Fruit fly (Drosophila melanogaster) whole organism, embryonic: Measurements from ENCODE around the gene CG5021.

Experiments
- BEAF-32 ChIP-seq: fragments of 200-800 bp; sonication (Bioruptor generic); optimal IDR thresholded peaks from 3 replicates; lab custom pipeline; 2017; ENCODE audit warnings: missing biosample characterization, missing genetic modification characterization, mild to moderate bottlenecking, moderate library complexity, missing genetic modification reagents
- Bgb ChIP-seq: fragments of 200-800 bp; sonication (Bioruptor generic); IDR thresholded peaks from 2 replicates; pipeline ENCODE4 v1.3.6; 2022; ENCODE audit warnings: missing biosample characterization, missing genetic modification characterization; ENCODE audit not compliant: partially characterized antibody
- CG11456 ChIP-seq: fragments of 200-800 bp; sonication (Bioruptor generic); IDR thresholded peaks from 3 replicates; pipeline ENCODE4 v1.3.6; 2022; ENCODE audit warnings: missing biosample characterization, missing genetic modification characterization
- CG11723 ChIP-seq: fragments of 200-800 bp; sonication (Bioruptor generic); optimal IDR thresholded peaks from 2 replicates; lab custom pipeline; 2017; ENCODE audit warnings: missing biosample characterization, mild to moderate bottlenecking, missing genetic modification characterization
- CG12071 ChIP-seq: fragments of 200-800 bp; sonication (Bioruptor generic); optimal IDR thresholded peaks from 3 replicates; lab custom pipeline; 2018; ENCODE audit warnings: missing biosample characterization, mild to moderate bottlenecking, missing genetic modification characterization
- CG13287 ChIP-seq: fragments of 200-800 bp; sonication (Bioruptor generic); IDR thresholded peaks from 2 replicates; pipeline ENCODE4 v1.3.6; 2022; ENCODE audit warnings: missing biosample characterization, missing genetic modification characterization; ENCODE audit not compliant: partially characterized antibody
- CG14050 ChIP-seq: fragments of 200-800 bp; sonication (Bioruptor generic); IDR thresholded peaks from 3 replicates; pipeline ENCODE4 v1.3.6; 2022; ENCODE audit warnings: missing biosample characterization, missing genetic modification characterization
- CG14710 ChIP-seq: fragments of 200-800 bp; sonication (Bioruptor generic); optimal IDR thresholded peaks from 3 replicates; lab custom pipeline; 2019; ENCODE audit warnings: missing biosample characterization, mild to moderate bottlenecking, missing genetic modification characterization, moderate library complexity
- CG17802 ChIP-seq: fragments of 200-800 bp; sonication (Bioruptor generic); optimal IDR thresholded peaks from 2 replicates; lab custom pipeline; 2018; ENCODE audit warnings: missing biosample characterization, mild to moderate bottlenecking, missing genetic modification characterization, moderate library complexity
- CG32772 ChIP-seq: fragments of 200-800 bp; sonication (Bioruptor generic); IDR thresholded peaks from 2 replicates; pipeline ENCODE4 v1.3.6; 2022; ENCODE audit warnings: missing biosample characterization, missing genetic modification characterization
- CG4424 ChIP-seq: fragments of 200-800 bp; sonication (Bioruptor generic); optimal IDR thresholded peaks from 3 replicates; lab custom pipeline; 2016; ENCODE audit warnings: missing biosample characterization, missing genetic modification characterization
- CG4617 ChIP-seq: fragments of 200-800 bp; sonication (Bioruptor generic); optimal IDR thresholded peaks from 3 replicates; lab custom pipeline; 2016; ENCODE audit warnings: missing biosample characterization, missing genetic modification characterization, borderline replicate concordance
- CG6654 ChIP-seq: fragments of 200-800 bp; sonication (Bioruptor generic); optimal IDR thresholded peaks from 2 replicates; lab custom pipeline; 2017; ENCODE audit warnings: missing biosample characterization, mild to moderate bottlenecking, missing genetic modification characterization
- CG6765 ChIP-seq: fragments of 200-800 bp; sonication (Bioruptor generic); optimal IDR thresholded peaks from 3 replicates; lab custom pipeline; 2017; ENCODE audit warnings: missing biosample characterization, mild to moderate bottlenecking, missing genetic modification characterization
- CG6791 ChIP-seq: fragments of 200-800 bp; sonication (Bioruptor generic); IDR thresholded peaks from 3 replicates; pipeline ENCODE4 v1.3.6; 2022; ENCODE audit warnings: missing biosample characterization, missing genetic modification characterization; ENCODE audit not compliant: partially characterized antibody
- CG8388 ChIP-seq: fragments of 200-800 bp; sonication (Bioruptor generic); optimal IDR thresholded peaks from 2 replicates; lab custom pipeline; 2019; ENCODE audit warnings: missing biosample characterization, mild to moderate bottlenecking, missing genetic modification characterization, moderate library complexity
- Camta ChIP-seq: fragments of 200-800 bp; sonication (Bioruptor generic); optimal IDR thresholded peaks from 2 replicates; lab custom pipeline; 2016; ENCODE audit warnings: missing biosample characterization, missing genetic modification characterization
- E2f2 ChIP-seq: fragments of 200-800 bp; sonication (Bioruptor generic); IDR thresholded peaks from 2 replicates; pipeline ENCODE4 v1.3.6; 2022; ENCODE audit warnings: missing biosample characterization, missing genetic modification characterization
- Elba2 ChIP-seq: fragments of 200-800 bp; sonication (Bioruptor generic); optimal IDR thresholded peaks from 3 replicates; lab custom pipeline; 2016; ENCODE audit warnings: missing biosample characterization, missing genetic modification characterization
- Hr51 ChIP-seq, 2 experiments: fragments of 200-800 bp; sonication (Bioruptor generic); optimal IDR thresholded peaks; 2 replicates in 1 of 2; 3 replicates in 1 of 2; lab custom pipeline; 2016 to 2018; ENCODE audit warnings: missing biosample characterization in 2 of 2, missing genetic modification characterization in 2 of 2, mild to moderate bottlenecking in 1 of 2, moderate library complexity in 1 of 2
- Myb ChIP-seq: fragments of 200-800 bp; sonication (Bioruptor generic); optimal IDR thresholded peaks from 2 replicates; lab custom pipeline; 2016; ENCODE audit warnings: missing biosample characterization, missing genetic modification characterization
- Ravus ChIP-seq: fragments of 200-800 bp; sonication (Bioruptor generic); IDR thresholded peaks from 2 replicates; pipeline ENCODE4 v1.3.6; 2022; ENCODE audit warnings: missing biosample characterization, missing genetic modification characterization
- Side ChIP-seq: fragments of 200-800 bp; sonication (Bioruptor generic); optimal IDR thresholded peaks from 2 replicates; lab custom pipeline; 2016; ENCODE audit warnings: missing biosample characterization, missing genetic modification characterization
- Six4 ChIP-seq: fragments of 200-800 bp; sonication (Bioruptor generic); optimal IDR thresholded peaks from 2 replicates; lab custom pipeline; 2016; ENCODE audit warnings: missing biosample characterization, missing genetic modification characterization
- ac ChIP-seq: fragments of 200-800 bp; sonication (Bioruptor generic); optimal IDR thresholded peaks from 3 replicates; lab custom pipeline; 2017; ENCODE audit warnings: missing biosample characterization, mild to moderate bottlenecking, missing genetic modification characterization
- ase ChIP-seq: fragments of 200-800 bp; sonication (Bioruptor generic); IDR thresholded peaks from 3 replicates; pipeline ENCODE4 v1.3.6; 2022; ENCODE audit warnings: missing biosample characterization, missing genetic modification characterization
- cas ChIP-seq: fragments of 200-800 bp; sonication (Bioruptor generic); IDR thresholded peaks from 2 replicates; pipeline ENCODE4 v1.3.6; 2022; ENCODE audit warnings: missing biosample characterization, missing genetic modification characterization
- chif ChIP-seq, 2 experiments: fragments of 200-800 bp; sonication (Bioruptor generic); optimal IDR thresholded peaks; 3 replicates each; lab custom pipeline; 2016; ENCODE audit warnings: missing biosample characterization in 2 of 2, missing genetic modification characterization in 2 of 2
- ems ChIP-seq: fragments of 200-800 bp; sonication (Bioruptor generic); optimal IDR thresholded peaks from 3 replicates; lab custom pipeline; 2016; ENCODE audit warnings: missing biosample characterization, missing genetic modification characterization
- fd102C ChIP-seq: fragments of 200-800 bp; sonication (Bioruptor generic); optimal IDR thresholded peaks from 2 replicates; lab custom pipeline; 2018; ENCODE audit warnings: missing biosample characterization, mild to moderate bottlenecking, missing genetic modification characterization, moderate library complexity
- gfzf ChIP-seq: fragments of 200-800 bp; sonication (Bioruptor generic); optimal IDR thresholded peaks from 2 replicates; lab custom pipeline; 2016; ENCODE audit warnings: missing biosample characterization, mild to moderate bottlenecking, missing genetic modification characterization, moderate library complexity
- gsb ChIP-seq: fragments of 200-800 bp; sonication (Bioruptor generic); IDR thresholded peaks from 2 replicates; pipeline ENCODE4 v1.3.6; 2022; ENCODE audit warnings: missing biosample characterization, missing genetic modification characterization
- insv ChIP-seq, 2 experiments: fragments of 200-800 bp; sonication (Bioruptor generic); optimal IDR thresholded peaks; 3 replicates each; lab custom pipeline; 2016 to 2018; ENCODE audit warnings: missing biosample characterization in 2 of 2, missing genetic modification characterization in 2 of 2
- knrl ChIP-seq: fragments of 200-800 bp; sonication (Bioruptor generic); IDR thresholded peaks from 3 replicates; pipeline ENCODE4 v1.3.6; 2022; ENCODE audit warnings: missing biosample characterization, missing genetic modification characterization; ENCODE audit not compliant: partially characterized antibody
- lbe ChIP-seq: fragments of 200-800 bp; sonication (Bioruptor generic); optimal IDR thresholded peaks from 2 replicates; lab custom pipeline; 2016; ENCODE audit warnings: missing biosample characterization, mild to moderate bottlenecking, missing genetic modification characterization
- lilli ChIP-seq: fragments of 200-800 bp; sonication (Bioruptor generic); optimal IDR thresholded peaks from 3 replicates; lab custom pipeline; 2016; ENCODE audit warnings: missing biosample characterization, missing genetic modification characterization
- luna ChIP-seq: fragments of 200-800 bp; sonication (Bioruptor generic); optimal IDR thresholded peaks from 2 replicates; lab custom pipeline; 2016; ENCODE audit warnings: missing biosample characterization, missing genetic modification characterization
- mld ChIP-seq: fragments of 200-800 bp; sonication (Bioruptor generic); IDR thresholded peaks from 3 replicates; pipeline ENCODE4 v1.3.6; 2022; ENCODE audit warnings: missing biosample characterization, missing genetic modification characterization; ENCODE audit not compliant: partially characterized antibody
- nerfin-1 ChIP-seq: fragments of 200-800 bp; sonication (Bioruptor generic); optimal IDR thresholded peaks from 3 replicates; lab custom pipeline; 2019; ENCODE audit warnings: missing biosample characterization, mild to moderate bottlenecking, missing genetic modification characterization, moderate library complexity
- pnt ChIP-seq: fragments of 200-800 bp; sonication (Bioruptor generic); optimal IDR thresholded peaks from 3 replicates; lab custom pipeline; 2016; ENCODE audit warnings: missing biosample characterization, missing genetic modification characterization
- psq ChIP-seq: fragments of 200-800 bp; sonication (Bioruptor generic); optimal IDR thresholded peaks from 2 replicates; lab custom pipeline; 2017; ENCODE audit warnings: missing biosample characterization, missing genetic modification characterization
- pzg ChIP-seq: fragments of 200-800 bp; sonication (Bioruptor generic); optimal IDR thresholded peaks from 3 replicates; lab custom pipeline; 2018; ENCODE audit warnings: missing biosample characterization, mild to moderate bottlenecking, missing genetic modification characterization, moderate library complexity
- sd ChIP-seq: fragments of 200-800 bp; sonication (Bioruptor generic); optimal IDR thresholded peaks from 3 replicates; lab custom pipeline; 2018; ENCODE audit warnings: missing biosample characterization, mild to moderate bottlenecking, missing genetic modification characterization, moderate library complexity
- shn ChIP-seq: fragments of 200-800 bp; sonication (Bioruptor generic); optimal IDR thresholded peaks from 3 replicates; lab custom pipeline; 2016; ENCODE audit warnings: missing biosample characterization, missing genetic modification characterization
- slbo ChIP-seq: fragments of 200-800 bp; sonication (Bioruptor generic); IDR thresholded peaks from 2 replicates; pipeline ENCODE4 v1.3.6; 2022; ENCODE audit warnings: missing biosample characterization, missing genetic modification characterization
- stwl ChIP-seq: fragments of 200-800 bp; sonication (Bioruptor generic); optimal IDR thresholded peaks from 3 replicates; lab custom pipeline; 2018; ENCODE audit warnings: missing biosample characterization, mild to moderate bottlenecking, missing genetic modification characterization, moderate library complexity
- unc-4 ChIP-seq: fragments of 200-800 bp; sonication (Bioruptor generic); IDR thresholded peaks from 2 replicates; pipeline ENCODE4 v1.3.6; 2022; ENCODE audit warnings: missing biosample characterization, missing genetic modification characterization; ENCODE audit not compliant: partially characterized antibody
- wek ChIP-seq: fragments of 200-800 bp; sonication (Bioruptor generic); optimal IDR thresholded peaks from 3 replicates; lab custom pipeline; 2018; ENCODE audit warnings: missing biosample characterization, mild to moderate bottlenecking, missing genetic modification characterization, moderate library complexity
- zfh1 ChIP-seq: fragments of 200-800 bp; sonication (Bioruptor generic); IDR thresholded peaks from 3 replicates; pipeline ENCODE4 v1.3.6; 2022; ENCODE audit warnings: missing biosample characterization, missing genetic modification characterization

Gene CG5021

DNA sequence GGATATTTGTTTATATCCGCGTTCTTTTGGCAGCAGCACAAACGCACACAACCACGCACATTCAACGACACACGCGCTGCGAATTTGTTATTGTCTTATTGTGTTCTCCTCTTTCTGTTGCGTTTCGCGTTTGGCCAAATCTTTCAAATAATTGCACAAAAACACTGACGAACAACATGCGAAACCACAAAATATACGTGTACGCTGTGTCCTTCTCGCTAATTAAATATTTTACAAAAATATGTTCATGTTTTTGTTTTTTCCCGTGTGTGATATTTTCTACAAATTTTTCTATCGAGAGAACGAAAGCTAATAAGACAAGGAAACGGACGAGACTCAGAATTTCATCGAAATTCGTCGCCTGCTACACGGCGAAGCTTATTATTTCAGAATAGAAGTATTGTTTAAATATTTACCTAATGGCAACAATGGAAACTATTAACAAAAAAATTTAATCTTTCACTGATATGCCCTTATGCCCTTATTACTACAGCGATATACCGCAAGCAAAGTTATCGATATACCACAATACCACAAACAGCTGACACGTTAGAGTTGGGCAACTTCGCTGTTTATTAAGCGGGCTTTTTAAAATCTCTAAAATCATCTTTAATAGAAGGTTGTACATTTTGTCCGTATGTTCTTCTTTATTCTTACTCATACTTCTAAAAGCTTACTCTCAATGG, 12.5 kb upstream of the CG5021 start, which contains the start of the genes CG43783 and orb2 (continued):
- TF ChIP-seq CG17802 (tag; lab: Kevin White, UChicago) (no peak), CG4617 (GFP tag; lab: Kevin White, UChicago) (peak; percentile 32), shn (GFP tag; lab: Kevin White, UChicago) (no peak), Hr51 (GFP tag; optimal IDR thresholded peaks at IDR 0.05; lab: Kevin White, UChicago) (no peak), CG32772 (GFP tag; lab: Robert Waterston, UW) (no peak), Ravus (GFP tag; lab: Robert Waterston, UW) (no peak), ase (no peak), zfh1 (GFP tag; lab: Robert Waterston, UW) (no peak), insv (GFP tag; optimal IDR thresholded peaks at IDR 0.05; lab: Kevin White, UChicago) (no peak), CG6765 (no peak), luna (GFP tag; lab: Kevin White, UChicago) (no peak), BEAF-32 (GFP tag; lab: Kevin White, UChicago) (peak; percentile 63), Side (GFP tag; lab: Kevin White, UChicago) (no peak), lilli (GFP tag; lab: Kevin White, UChicago) (no peak), chif (GFP tag; optimal IDR thresholded peaks at IDR 0.05; lab: Kevin White, UChicago) (no peak), mld (GFP tag; lab: Robert Waterston, UW) (no peak), CG8388 (GFP tag; lab: Kevin White, UChicago) (no peak), lbe (GFP tag; lab: Kevin White, UChicago) (no peak), knrl (GFP tag; lab: Robert Waterston, UW) (peak; percentile 23; the same call in 2 of the 3 replicates), Six4 (GFP tag; lab: Kevin White, UChicago) (no peak), CG12071 (GFP tag; lab: Kevin White, UChicago) (no peak), CG11723 (no peak), gsb (GFP tag; lab: Robert Waterston, UW) (no peak), CG6791 (GFP tag; lab: Robert Waterston, UW) (peak; percentile 66; the same call in 2 of the 3 replicates), CG6654 (no peak), sd (tag; lab: Kevin White, UChicago) (peak; percentile 21), unc-4 (peak; percentile 64), ac (GFP tag; lab: Kevin White, UChicago) (no peak), slbo (GFP tag; lab: Robert Waterston, UW) (no peak), stwl (tag; lab: Kevin White, UChicago) (peak; percentile 55), wek (GFP tag; lab: Kevin White, UChicago) (peak; percentile 63), cas (GFP tag; lab: Robert Waterston, UW) (no peak), Myb (GFP tag; lab: Kevin White, UChicago) (no peak), CG13287 (GFP tag; lab: Robert Waterston, UW) (peak; percentile 69), Elba2 (GFP tag; lab: Kevin White, UChicago) (no peak), psq (GFP tag; lab: Kevin White, UChicago) (no peak), CG14050 (no peak), Camta (GFP tag; lab: Kevin White, UChicago) (no peak), CG11456 (GFP tag; lab: Robert Waterston, UW) (no peak), pnt (GFP tag; lab: Kevin White, UChicago) (no peak), gfzf (GFP tag; lab: Kevin White, UChicago) (peak; percentile 13), nerfin-1 (tag; lab: Kevin White, UChicago) (no peak), pzg (GFP tag; lab: Kevin White, UChicago) (peak; percentile 53), Bgb (GFP tag; lab: Robert Waterston, UW) (peak; percentile 65), E2f2 (GFP tag; lab: Robert Waterston, UW) (peak; percentile 89), CG14710 (tag; lab: Kevin White, UChicago) (no peak), CG4424 (GFP tag; lab: Kevin White, UChicago) (no peak), fd102C (GFP tag; lab: Kevin White, UChicago) (no peak), ems (GFP tag; lab: Kevin White, UChicago) (no peak)
